Fruit fly (Drosophila melanogaster): Measurements from ENCODE around the gene Cpr76Bc.
"Not testable (repeated sequence)": the region's sequence is repeated elsewhere in the genome, so short reads cannot be mapped to it uniquely, and the experiment has no call there.

Cpr76Bc gene

DNA sequence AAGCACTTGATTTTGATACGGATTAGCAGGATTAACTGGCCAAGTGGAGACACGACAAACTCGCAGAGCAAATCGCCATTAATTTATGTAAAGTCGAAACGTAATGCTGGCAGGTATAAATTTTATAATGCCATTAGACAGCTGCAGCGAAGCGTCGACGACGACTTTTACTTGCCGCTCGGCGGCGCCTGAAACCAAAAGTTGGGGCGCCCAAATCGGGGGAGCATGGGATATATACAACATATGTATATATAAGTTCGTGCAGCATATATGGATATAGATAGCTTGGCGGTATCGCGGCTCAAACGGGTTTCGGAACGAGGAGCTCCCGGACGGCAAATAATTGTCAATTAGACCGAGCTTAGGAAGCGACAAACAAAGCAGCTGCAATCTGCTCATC is at the start of gene Cpr76Bc:
Cpr76Bc (plus strand) TSS at position 301 of the 400 bp plus-strand sequence.
- TF ChIP-seq CG8478 (optimal IDR thresholded peaks at IDR 0.05) (no peak), Dll (optimal IDR thresholded peaks at IDR 0.05) (no peak), pan (optimal IDR thresholded peaks at IDR 0.05) (no peak), usp (GFP tag; optimal IDR thresholded peaks at IDR 0.05) (no peak), EcR (GFP tag; optimal IDR thresholded peaks at IDR 0.05) (no peak), psq (optimal IDR thresholded peaks at IDR 0.05) (no peak)

DNA sequence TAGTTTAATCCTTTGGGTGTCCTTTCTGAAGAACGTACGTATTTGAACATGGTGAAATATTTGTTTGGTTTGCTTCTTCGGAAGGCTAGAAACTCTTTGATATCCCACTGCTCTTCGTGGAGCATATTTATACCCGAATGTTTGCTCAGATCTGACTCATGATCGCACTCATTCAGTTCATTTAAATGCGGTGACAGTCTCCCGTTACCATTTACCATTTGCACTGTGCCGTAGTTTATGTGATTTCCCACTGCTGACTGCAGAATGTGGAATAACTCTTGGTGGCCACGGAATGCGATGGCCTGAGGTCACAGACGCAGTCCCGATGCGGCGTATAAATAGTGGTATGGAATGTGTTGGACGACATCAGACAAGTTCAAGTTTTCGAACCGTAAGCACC is 48.6 kb upstream of the Cpr76Bc start, which contains the start of the genes 825-Oak and CG12519:
825-Oak (minus strand) TSS at position 101 of the 400 bp plus-strand sequence.
CG12519 (plus strand) TSS at position 364 of the 400 bp plus-strand sequence.
- not testable (repeated sequence) for TF ChIP-seq CG8478 (optimal IDR thresholded peaks at IDR 0.05); EcR (GFP tag; optimal IDR thresholded peaks at IDR 0.05); pan (optimal IDR thresholded peaks at IDR 0.05)

dm6 chr3L:19475478-19475877 is 45.3 kb upstream of the Cpr76Bc start, which contains the start of the genes CG18294 and CG32213:
CG18294 (minus strand) TSS chr3L:19475578.
CG32213 (plus strand) TSS chr3L:19475839.
- not testable (repeated sequence) for TF ChIP-seq psq (optimal IDR thresholded peaks at IDR 0.05); Dll (optimal IDR thresholded peaks at IDR 0.05); usp (GFP tag; optimal IDR thresholded peaks at IDR 0.05)

dm6 chr3L:19481209-19481608 is 39.5 kb upstream of the Cpr76Bc start:
- no peak for TF ChIP-seq CG8478 (optimal IDR thresholded peaks at IDR 0.05)
- TF ChIP-seq psq (optimal IDR thresholded peaks at IDR 0.05), result no peak
- TF ChIP-seq usp (GFP tag; optimal IDR thresholded peaks at IDR 0.05), result no peak
- no peak for TF ChIP-seq pan (optimal IDR thresholded peaks at IDR 0.05)
- TF ChIP-seq Dll (optimal IDR thresholded peaks at IDR 0.05), result no peak

- TF ChIP-seq Dll (optimal IDR thresholded peaks at IDR 0.05) (no peak), pan (optimal IDR thresholded peaks at IDR 0.05) (no peak), psq (optimal IDR thresholded peaks at IDR 0.05) (no peak), CG8478 (optimal IDR thresholded peaks at IDR 0.05) (no peak), EcR (GFP tag; optimal IDR thresholded peaks at IDR 0.05) (no peak), usp (GFP tag; optimal IDR thresholded peaks at IDR 0.05) (no peak)
These were observed 38.7 kb upstream of the Cpr76Bc start for dm6 chr3L:19482014-19482413.

dm6 chr3L:19483007-19483406 is 37.7 kb upstream of the Cpr76Bc start:
- TF ChIP-seq usp (GFP tag; optimal IDR thresholded peaks at IDR 0.05) (no peak), pan (optimal IDR thresholded peaks at IDR 0.05) (no peak), psq (optimal IDR thresholded peaks at IDR 0.05) (no peak), Dll (optimal IDR thresholded peaks at IDR 0.05) (no peak), EcR (GFP tag; optimal IDR thresholded peaks at IDR 0.05) (no peak), CG8478 (optimal IDR thresholded peaks at IDR 0.05) (no peak)

- no peak for TF ChIP-seq EcR (GFP tag; optimal IDR thresholded peaks at IDR 0.05)
- TF ChIP-seq CG8478 (optimal IDR thresholded peaks at IDR 0.05), result no peak
- TF ChIP-seq psq (optimal IDR thresholded peaks at IDR 0.05), result no peak
- no peak for TF ChIP-seq Dll (optimal IDR thresholded peaks at IDR 0.05)
- TF ChIP-seq usp (GFP tag; optimal IDR thresholded peaks at IDR 0.05), result no peak
- no peak for TF ChIP-seq pan (optimal IDR thresholded peaks at IDR 0.05)
These were observed 34.3 kb upstream of the Cpr76Bc start, which contains the start of gene brv1 for dm6 chr3L:19486398-19486797. brv1 (minus strand) TSS chr3L:19486498.

- TF ChIP-seq EcR (GFP tag; optimal IDR thresholded peaks at IDR 0.05); Dll (optimal IDR thresholded peaks at IDR 0.05); usp (GFP tag; optimal IDR thresholded peaks at IDR 0.05): not testable (repeated sequence)
These were observed 33.5 kb upstream of the Cpr76Bc start, which contains the start of gene CG32212 for dm6 chr3L:19487260-19487659. CG32212 (plus strand) TSS chr3L:19487560.

DNA sequence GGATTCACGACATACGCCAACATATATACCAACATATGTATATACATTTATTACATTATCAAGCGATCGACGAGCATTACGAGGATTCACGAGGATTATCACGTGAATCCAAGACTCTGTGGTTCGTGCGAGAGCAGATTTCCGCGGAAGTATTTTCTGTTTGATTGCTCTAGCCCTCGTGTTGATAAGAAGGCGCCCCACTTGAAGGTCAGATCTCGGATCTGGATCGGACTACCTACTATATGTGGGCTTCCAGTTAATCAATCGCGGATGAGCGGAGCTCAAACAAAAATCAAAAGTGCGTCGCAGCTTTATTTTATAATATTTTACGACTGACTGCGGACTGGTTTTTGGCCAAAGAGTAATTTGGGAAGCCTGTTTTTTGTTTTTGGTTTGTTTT is 25.8 kb upstream of the Cpr76Bc start:
- TF ChIP-seq Dll (optimal IDR thresholded peaks at IDR 0.05) (no peak), EcR (GFP tag; optimal IDR thresholded peaks at IDR 0.05) (no peak), pan (optimal IDR thresholded peaks at IDR 0.05) (no peak), psq (optimal IDR thresholded peaks at IDR 0.05) (no peak), usp (GFP tag; optimal IDR thresholded peaks at IDR 0.05) (no peak), CG8478 (optimal IDR thresholded peaks at IDR 0.05) (no peak)

dm6 chr3L:19495991-19496588 is 24.7 kb upstream of the Cpr76Bc start:
- TF ChIP-seq pan (optimal IDR thresholded peaks at IDR 0.05), result no peak
- no peak for TF ChIP-seq Dll (optimal IDR thresholded peaks at IDR 0.05)
- no peak for TF ChIP-seq usp (GFP tag; optimal IDR thresholded peaks at IDR 0.05)
- TF ChIP-seq EcR (GFP tag; optimal IDR thresholded peaks at IDR 0.05), result no peak
- TF ChIP-seq psq (optimal IDR thresholded peaks at IDR 0.05), result no peak
- no peak for TF ChIP-seq CG8478 (optimal IDR thresholded peaks at IDR 0.05)

- TF ChIP-seq psq (optimal IDR thresholded peaks at IDR 0.05) (no peak), usp (GFP tag; optimal IDR thresholded peaks at IDR 0.05) (no peak)
These were observed 24.1 kb upstream of the Cpr76Bc start for dm6 chr3L:19496600-19496999.

DNA sequence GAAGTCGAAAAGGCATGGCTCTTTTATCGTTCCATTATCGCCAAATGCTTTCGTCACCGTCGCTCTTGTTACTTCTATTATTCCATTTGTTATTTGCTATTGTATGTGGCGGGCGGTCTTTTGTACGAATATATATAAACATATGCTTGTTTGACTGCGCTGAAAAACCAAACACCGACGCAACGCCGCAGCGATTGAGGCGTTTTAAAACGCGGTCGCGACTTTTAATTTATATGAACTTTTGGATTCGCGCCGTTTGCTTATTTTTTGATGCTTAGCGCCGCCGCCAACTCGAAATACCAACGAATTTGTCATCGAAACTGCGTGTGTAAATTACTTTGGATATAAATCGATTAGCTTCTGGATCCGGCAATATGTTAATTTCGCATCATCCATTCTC is 23.6 kb upstream of the Cpr76Bc start:
- TF ChIP-seq usp (GFP tag; optimal IDR thresholded peaks at IDR 0.05) (no peak), EcR (GFP tag; optimal IDR thresholded peaks at IDR 0.05) (no peak), CG8478 (optimal IDR thresholded peaks at IDR 0.05) (no peak), psq (optimal IDR thresholded peaks at IDR 0.05) (no peak), pan (optimal IDR thresholded peaks at IDR 0.05) (no peak), Dll (optimal IDR thresholded peaks at IDR 0.05) (no peak)

- no peak for TF ChIP-seq usp (GFP tag; optimal IDR thresholded peaks at IDR 0.05)
- TF ChIP-seq CG8478 (optimal IDR thresholded peaks at IDR 0.05), result no peak
- TF ChIP-seq psq (optimal IDR thresholded peaks at IDR 0.05), result no peak
- no peak for TF ChIP-seq Dll (optimal IDR thresholded peaks at IDR 0.05)
- TF ChIP-seq pan (optimal IDR thresholded peaks at IDR 0.05), result no peak
- TF ChIP-seq EcR (GFP tag; optimal IDR thresholded peaks at IDR 0.05), result no peak
These were observed 23.1 kb upstream of the Cpr76Bc start, which contains the start of gene CG9449 for dm6 chr3L:19497623-19498022. CG9449 (minus strand) TSS chr3L:19497723.

Measured in whole organism.